Worm (Caenorhabditis elegans): ENCODE measurements around the gene Y37H2A.14.

DNA sequence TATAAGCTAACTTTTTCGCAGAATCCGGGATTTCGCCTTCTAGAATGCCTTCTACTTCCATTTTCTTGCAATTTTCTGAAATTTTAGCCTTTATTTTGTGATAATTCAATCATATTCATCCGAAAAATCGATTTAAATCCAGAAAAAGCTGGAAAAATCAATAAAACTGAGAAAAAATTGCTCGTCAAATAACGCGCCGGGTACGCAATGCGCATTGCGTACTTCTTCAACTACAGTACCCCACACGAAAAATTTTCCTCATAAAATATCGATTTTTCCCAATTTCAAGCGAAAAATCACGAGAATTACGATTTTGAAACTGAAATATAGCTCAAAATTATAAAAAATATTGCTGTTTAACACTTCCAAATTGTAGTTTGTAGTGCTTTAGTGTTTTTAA is 12.5 kb upstream of the Y37H2A.14 start, which contains the start of gene Y37H2A.12:
- TF ChIP-seq M03D4.4 (tag; optimal IDR thresholded peaks at IDR 0.05) (no peak), lin-13 (tag; optimal IDR thresholded peaks at IDR 0.05) (no peak), hlh-1 (tag; optimal IDR thresholded peaks at IDR 0.05) (no peak), elt-1 (tag; optimal IDR thresholded peaks at IDR 0.05; ENCODE audit: borderline replicate concordance, insufficient read depth) (no peak), ham-2 (GFP tag; optimal IDR thresholded peaks at IDR 0.05) (no peak), mab-5 (tag; optimal IDR thresholded peaks at IDR 0.05) (no peak), tbx-8 (GFP tag; optimal IDR thresholded peaks at IDR 0.05) (no peak), blmp-1 (tag; optimal IDR thresholded peaks at IDR 0.05) (no peak), unc-62 (GFP tag; optimal IDR thresholded peaks at IDR 0.05) (no peak), pha-4 (tag; optimal IDR thresholded peaks at IDR 0.05) (no peak), nhr-12 (tag; optimal IDR thresholded peaks at IDR 0.05) (no peak), unc-120 (tag; optimal IDR thresholded peaks at IDR 0.05; ENCODE audit: poor library complexity, severe bottlenecking) (no peak), zip-8 (tag; optimal IDR thresholded peaks at IDR 0.05) (no peak)
